Worm (Caenorhabditis elegans) whole organism, L1 larva: ENCODE results near the gene cyp-13A11.

Experiments
- ama-1 ChIP-seq: fragments of 150-350 bp; optimal IDR thresholded peaks from 2 replicates; lab custom pipeline; 2014
- blmp-1 ChIP-seq: fragments of 150-350 bp; optimal IDR thresholded peaks from 2 replicates; lab custom pipeline; 2014; ENCODE audit warnings: missing biosample characterization, missing genetic modification characterization
- dpl-1 ChIP-seq, 3 experiments: fragments of 150-350 bp in 2 of 3; sonication (generic microtip) in 1 of 3; optimal IDR thresholded peaks; 2 replicates each; lab custom pipeline; 2014 to 2017; ENCODE audit warnings: missing biosample characterization in 3 of 3, missing genetic modification characterization in 3 of 3, missing genetic modification reagents in 3 of 3
- efl-3 ChIP-seq: fragments of 200-800 bp; sonication (Bioruptor generic); optimal IDR thresholded peaks from 2 replicates; lab custom pipeline; 2018; ENCODE audit warnings: mild to moderate bottlenecking, missing genetic modification characterization, missing compliant biosample characterization
- lin-13 ChIP-seq: fragments of 150-350 bp; optimal IDR thresholded peaks from 2 replicates; lab custom pipeline; 2014; ENCODE audit warnings: missing biosample characterization, missing genetic modification reagents, missing genetic modification characterization
- lin-15B ChIP-seq: fragments of 150-350 bp; sonication (generic microtip); optimal IDR thresholded peaks from 3 replicates; lab custom pipeline; 2014; ENCODE audit warnings: missing biosample characterization, missing genetic modification characterization
- lin-35 ChIP-seq, 2 experiments: fragments of 150-350 bp; optimal IDR thresholded peaks; 2 replicates each; lab custom pipeline; 2014; ENCODE audit warnings: missing biosample characterization in 2 of 2, missing genetic modification characterization in 2 of 2, missing genetic modification reagents in 2 of 2
- lin-39 ChIP-seq: fragments of 150-350 bp; optimal IDR thresholded peaks from 2 replicates; lab custom pipeline; 2014; ENCODE audit warnings: missing biosample characterization, missing genetic modification reagents, missing genetic modification characterization
- mep-1 ChIP-seq: fragments of 150-350 bp; optimal IDR thresholded peaks from 2 replicates; lab custom pipeline; 2014; ENCODE audit warnings: missing biosample characterization, missing genetic modification characterization
- nhr-11 ChIP-seq: fragments of 150-350 bp; optimal IDR thresholded peaks from 2 replicates; lab custom pipeline; 2014; ENCODE audit warnings: missing biosample characterization, missing genetic modification characterization
- snpc-4 ChIP-seq: fragments of 150-350 bp; optimal IDR thresholded peaks from 2 replicates; lab custom pipeline; 2014; ENCODE audit warnings: missing biosample characterization, missing genetic modification characterization
- snu-23 ChIP-seq: sonication (generic microtip); optimal IDR thresholded peaks from 2 replicates; lab custom pipeline; 2016; ENCODE audit warnings: missing genetic modification characterization, missing compliant biosample characterization
- ztf-4 ChIP-seq: fragments of 150-350 bp; optimal IDR thresholded peaks from 2 replicates; lab custom pipeline; 2014; ENCODE audit warnings: missing biosample characterization, missing genetic modification characterization

DNA sequence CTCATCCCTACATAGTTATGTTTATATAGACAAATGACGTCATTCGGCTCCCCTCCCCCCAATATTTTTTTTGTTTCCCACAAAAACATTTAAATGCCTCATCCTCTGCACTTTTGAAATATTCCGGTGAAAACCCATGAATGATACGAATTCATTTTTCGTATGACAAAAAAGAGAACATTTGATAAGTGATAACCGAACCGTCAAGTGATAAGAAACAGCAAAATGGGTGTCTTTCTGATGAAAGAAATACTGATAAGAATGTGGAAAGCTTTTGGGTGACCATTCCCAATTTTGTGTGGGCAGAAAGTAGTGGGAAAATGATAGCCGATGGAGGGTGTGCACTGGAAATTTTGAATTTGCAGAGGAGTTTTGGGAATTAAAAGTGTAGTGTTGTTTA, 38.5 kb downstream of the cyp-13A11 start:
- TF ChIP-seq mep-1 (tag; lab: Kevin White, UChicago) (no peak), ztf-4 (no peak), lin-35 (GFP tag; optimal IDR thresholded peaks at IDR 0.05; lab: Kevin White, UChicago) (peak in 1 of 2 experiments; percentile 41), dpl-1 (GFP tag; optimal IDR thresholded peaks at IDR 0.05; lab: Kevin White, UChicago) (no peak), lin-13 (no peak), lin-39 (tag; lab: Kevin White, UChicago) (no peak), snu-23 (GFP tag; lab: Kevin White, UChicago) (no peak), lin-15B (tag; lab: Kevin White, UChicago) (no peak), ama-1 (lab: Kevin White, UChicago) (no peak), nhr-11 (tag; lab: Kevin White, UChicago) (no peak), efl-3 (GFP tag; lab: Kevin White, UChicago) (no peak), snpc-4 (no peak), blmp-1 (tag; lab: Kevin White, UChicago) (peak; percentile 21)
